Fruit fly (Drosophila melanogaster): Measurements from ENCODE around the gene CG3558.

The CG3558 gene

dm6 chr2L:2957547-2958174, 35.0 kb upstream of the CG3558 start (continued):
- no peak for TF ChIP-seq da (GFP tag; optimal IDR thresholded peaks at IDR 0.05)
- TF ChIP-seq D (optimal IDR thresholded peaks at IDR 0.05): no peak
- peak; percentile 71 for TF ChIP-seq D (GFP tag; optimal IDR thresholded peaks at IDR 0.05)
- no peak for TF ChIP-seq chm (GFP tag; IDR thresholded peaks at IDR 0.05)
- no peak for TF ChIP-seq bigmax (GFP tag; optimal IDR thresholded peaks at IDR 0.05)
- TF ChIP-seq CG32767 (GFP tag; IDR thresholded peaks at IDR 0.05): no peak
- no peak for TF ChIP-seq Sry-δ (GFP tag; optimal IDR thresholded peaks at IDR 0.05)
- no peak for TF ChIP-seq nau (GFP tag; optimal IDR thresholded peaks at IDR 0.05)
- TF ChIP-seq CG11504 (tag; optimal IDR thresholded peaks at IDR 0.05): peak; percentile 78
- TF ChIP-seq CG7745 (tag; optimal IDR thresholded peaks at IDR 0.05): no peak
- TF ChIP-seq zen (tag; optimal IDR thresholded peaks at IDR 0.05): peak; percentile 10
- no peak for TF ChIP-seq CkIIα-i1 (GFP tag; IDR thresholded peaks at IDR 0.05)
- no peak for TF ChIP-seq pho (GFP tag; optimal IDR thresholded peaks at IDR 0.05)
- TF ChIP-seq Doc2 (GFP tag; IDR thresholded peaks at IDR 0.05): 0 out of 2 replicates have a peak, but pooled peaks have one; percentile 33
- TF ChIP-seq hbn (GFP tag; IDR thresholded peaks at IDR 0.05; ENCODE audit: partially characterized antibody): no peak
- no peak for TF ChIP-seq H15 (GFP tag; IDR thresholded peaks at IDR 0.05)
- no peak for TF ChIP-seq Usf (GFP tag; optimal IDR thresholded peaks at IDR 0.05)
- TF ChIP-seq MTF-1 (GFP tag; optimal IDR thresholded peaks at IDR 0.05; ENCODE audit: borderline replicate concordance): no peak
- peak; percentile 14; the same call in 2 of the 4 replicates for TF ChIP-seq Gug (GFP tag; IDR thresholded peaks at IDR 0.05)
- TF ChIP-seq Taf1 (GFP tag; IDR thresholded peaks at IDR 0.05): no peak
- TF ChIP-seq CG10431 (GFP tag; optimal IDR thresholded peaks at IDR 0.05): peak; percentile 9
- no peak for TF ChIP-seq insv (GFP tag; optimal IDR thresholded peaks at IDR 0.05)
- no peak for TF ChIP-seq HLH54F (GFP tag; optimal IDR thresholded peaks at IDR 0.05)
- no peak for TF ChIP-seq Antp (GFP tag; optimal IDR thresholded peaks at IDR 0.05)
- TF ChIP-seq Hmx (GFP tag; optimal IDR thresholded peaks at IDR 0.05): no peak
- TF ChIP-seq CG18599 (GFP tag; optimal IDR thresholded peaks at IDR 0.05): no peak
- no peak for TF ChIP-seq Dip2 (GFP tag; IDR thresholded peaks at IDR 0.05)
- TF ChIP-seq CG12391 (tag; optimal IDR thresholded peaks at IDR 0.05): peak; percentile 37
- TF ChIP-seq CG2202 (tag; optimal IDR thresholded peaks at IDR 0.05): no peak
- TF ChIP-seq Spps (tag; optimal IDR thresholded peaks at IDR 0.05): peak; percentile 27
- TF ChIP-seq CG3407 (GFP tag; optimal IDR thresholded peaks at IDR 0.05): no peak
- no peak for TF ChIP-seq CG3065 (GFP tag; optimal IDR thresholded peaks at IDR 0.05)
- TF ChIP-seq CG1603 (tag; optimal IDR thresholded peaks at IDR 0.05): no peak
- no peak for TF ChIP-seq Dad (GFP tag; optimal IDR thresholded peaks at IDR 0.05)
- TF ChIP-seq ara (GFP tag; IDR thresholded peaks at IDR 0.05): peak; percentile 43; the same call in 1 of the 2 replicates
- TF ChIP-seq Bteb2 (GFP tag; optimal IDR thresholded peaks at IDR 0.05): no peak
- peak; percentile 4 for TF ChIP-seq bab2 (GFP tag; optimal IDR thresholded peaks at IDR 0.05)
- no peak for TF ChIP-seq NC2α (GFP tag; optimal IDR thresholded peaks at IDR 0.05)
- peak; percentile 50 for TF ChIP-seq CG13424 (tag; optimal IDR thresholded peaks at IDR 0.05)
- TF ChIP-seq Meics (GFP tag; optimal IDR thresholded peaks at IDR 0.05): no peak
- no peak for TF ChIP-seq HLH4C (GFP tag; IDR thresholded peaks at IDR 0.05; ENCODE audit: partially characterized antibody)
- TF ChIP-seq Dll (GFP tag; IDR thresholded peaks at IDR 0.05; ENCODE audit: partially characterized antibody): no peak
- TF ChIP-seq CG11085 (GFP tag; IDR thresholded peaks at IDR 0.05): no peak
- TF ChIP-seq Nf-YC (tag; optimal IDR thresholded peaks at IDR 0.05): no peak
- TF ChIP-seq CG42726 (GFP tag; IDR thresholded peaks at IDR 0.05; ENCODE audit: partially characterized antibody): no peak
- no peak for TF ChIP-seq Mes4 (GFP tag; optimal IDR thresholded peaks at IDR 0.05)
- peak; percentile 67 for TF ChIP-seq sisA (GFP tag; IDR thresholded peaks at IDR 0.05)
- peak; percentile 12 for TF ChIP-seq kni (GFP tag; optimal IDR thresholded peaks at IDR 0.05)
- peak; percentile 31 for TF ChIP-seq CG18476 (GFP tag; optimal IDR thresholded peaks at IDR 0.05)
- TF ChIP-seq ind (GFP tag; optimal IDR thresholded peaks at IDR 0.05): peak; percentile 47
- TF ChIP-seq CG17912 (GFP tag; optimal IDR thresholded peaks at IDR 0.05): no peak
